Fruit fly (Drosophila melanogaster): ENCODE data around the gene fd3F.
A peak's percentile ranks its signal among the peaks of the same experiment; 100 is the strongest.

The fd3F gene

DNA sequence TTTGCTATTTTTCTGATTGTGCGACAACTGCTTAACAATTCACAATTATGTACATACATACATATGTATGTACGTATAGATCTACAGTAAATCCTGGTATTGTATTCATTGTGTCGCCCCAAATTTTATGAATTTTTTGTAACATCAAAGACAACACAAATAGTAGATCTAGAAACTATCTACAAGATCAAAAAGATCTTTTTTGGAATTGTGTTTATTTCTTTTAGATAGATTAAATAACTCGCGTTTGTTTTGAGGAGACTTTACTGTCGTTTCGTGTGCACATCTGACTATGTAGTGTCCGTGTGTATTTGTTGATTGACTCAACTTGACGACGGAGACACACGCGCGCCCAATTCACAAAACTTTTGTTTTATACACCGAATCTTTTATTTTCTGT is 27.8 kb upstream of the fd3F start (continued):
- peak; percentile 0 to 49 for TF ChIP-seq salr (GFP tag; optimal IDR thresholded peaks at IDR 0.05)
- TF ChIP-seq CG34406 (GFP tag; optimal IDR thresholded peaks at IDR 0.05) = peak; percentile 76
- peak; percentile 25 for TF ChIP-seq Blimp-1 (GFP tag; optimal IDR thresholded peaks at IDR 0.05)
- TF ChIP-seq OdsH (GFP tag; optimal IDR thresholded peaks at IDR 0.05) = peak; percentile 86
- TF ChIP-seq ss (GFP tag; optimal IDR thresholded peaks at IDR 0.05) = peak; percentile 27 to 29
- TF ChIP-seq svp (GFP tag) = peak; percentile 87
- TF ChIP-seq dac (GFP tag; optimal IDR thresholded peaks at IDR 0.05) = peak; percentile 49
- TF ChIP-seq achi (GFP tag; optimal IDR thresholded peaks at IDR 0.05) = peak; percentile 80
- no peak for TF ChIP-seq CG6854 (GFP tag; optimal IDR thresholded peaks at IDR 0.05)
- TF ChIP-seq eg (GFP tag; IDR thresholded peaks at IDR 0.05) = peak; percentile 96
- peak; percentile 74 for TF ChIP-seq CG8632 (GFP tag; optimal IDR thresholded peaks at IDR 0.05)
- TF ChIP-seq CG31627 (GFP tag; optimal IDR thresholded peaks at IDR 0.05) = peak; percentile 80
- peak; percentile 90 for TF ChIP-seq CG11294 (GFP tag; IDR thresholded peaks at IDR 0.05)
- peak; percentile 66 for TF ChIP-seq CG11762 (GFP tag; optimal IDR thresholded peaks at IDR 0.05; ENCODE audit: insufficient read depth)
- peak; percentile 83 for TF ChIP-seq net (GFP tag; optimal IDR thresholded peaks at IDR 0.05)
- peak; percentile 82 for TF ChIP-seq Hr39 (GFP tag; optimal IDR thresholded peaks at IDR 0.05)
- TF ChIP-seq spab (GFP tag; optimal IDR thresholded peaks at IDR 0.05) = peak; percentile 11
- TF ChIP-seq Gug (GFP tag; IDR thresholded peaks at IDR 0.05) = peak; percentile 89
- peak; percentile 65 for TF ChIP-seq Ets96B (tag; optimal IDR thresholded peaks at IDR 0.05)
- TF ChIP-seq pdm3 (GFP tag; optimal IDR thresholded peaks at IDR 0.05) = peak; percentile 83
- TF ChIP-seq CG6792 (GFP tag; optimal IDR thresholded peaks at IDR 0.05) = peak; percentile 70
- TF ChIP-seq CG9139 (GFP tag; optimal IDR thresholded peaks at IDR 0.05) = no peak
- peak; percentile 75 for TF ChIP-seq vri (GFP tag; optimal IDR thresholded peaks at IDR 0.05)
- TF ChIP-seq Ets21C (GFP tag; optimal IDR thresholded peaks at IDR 0.05) = peak; percentile 69

DNA sequence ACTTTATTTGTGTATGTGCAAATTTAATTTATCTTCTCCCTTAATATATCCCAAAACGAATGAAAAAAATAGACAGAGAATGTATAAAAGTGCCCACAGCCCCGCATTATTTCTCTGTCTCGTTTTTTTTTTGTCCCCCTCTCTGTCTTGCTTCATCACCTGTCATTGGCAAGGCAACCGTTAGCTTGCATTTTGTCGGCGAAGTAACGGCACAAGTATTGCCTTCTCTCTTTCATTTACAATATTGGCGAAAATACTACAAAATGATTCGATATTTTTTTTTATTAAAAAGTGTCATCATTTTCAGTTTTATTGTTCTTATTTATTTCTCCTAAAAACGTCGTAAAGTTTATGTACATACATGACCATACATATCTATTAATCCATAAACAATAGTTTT is 27.0 kb upstream of the fd3F start:
- TF ChIP-seq Eip78C (GFP tag) (peak; percentile 25), fd59A (GFP tag; optimal IDR thresholded peaks at IDR 0.05) (no peak)

DNA sequence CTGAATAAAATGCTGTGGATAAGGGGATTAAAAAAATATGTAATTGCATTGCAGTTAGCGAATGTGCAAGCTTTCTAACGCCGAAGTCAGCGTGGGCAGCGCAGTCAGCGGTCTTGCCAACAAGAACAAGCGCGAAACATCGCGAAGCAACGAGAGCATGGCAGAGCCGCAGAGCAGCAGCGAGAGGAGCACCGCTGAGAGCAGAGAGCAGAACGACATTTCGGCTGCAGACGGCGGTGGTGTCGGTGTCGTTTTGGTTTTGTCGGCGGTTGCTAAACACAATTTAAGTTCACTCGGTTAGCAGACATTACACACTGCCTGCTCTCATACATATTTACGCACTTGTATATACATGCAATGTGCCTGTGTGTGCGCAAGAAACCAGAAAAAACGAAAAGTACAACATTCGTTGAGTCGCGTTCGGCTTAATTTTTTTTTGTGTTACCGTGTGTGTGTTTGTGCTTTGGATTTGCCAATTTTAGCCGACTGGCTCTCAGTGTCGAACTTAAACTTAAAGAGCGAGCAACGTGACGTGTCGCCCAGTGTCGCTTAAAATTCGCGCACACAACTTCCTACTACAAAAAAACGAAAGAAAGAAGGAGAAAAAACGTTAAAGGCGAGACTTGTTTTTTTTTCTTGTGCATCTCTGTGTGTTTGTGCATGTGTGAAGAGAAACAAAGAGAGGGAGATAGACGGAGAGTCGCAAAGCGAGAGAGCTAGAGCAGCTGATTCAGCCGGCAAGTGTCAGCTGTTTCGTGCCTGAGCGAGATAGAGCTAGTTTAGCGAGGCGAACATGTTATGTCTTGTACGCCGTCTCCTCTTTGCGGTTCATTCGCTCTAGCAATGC is 26.1 kb upstream of the fd3F start:
- TF ChIP-seq Ets96B (tag; optimal IDR thresholded peaks at IDR 0.05) (peak; percentile 70), CG34406 (GFP tag; optimal IDR thresholded peaks at IDR 0.05) (peak; percentile 62), ss (GFP tag; optimal IDR thresholded peaks at IDR 0.05) (peak; percentile 96 to 97), Blimp-1 (GFP tag; optimal IDR thresholded peaks at IDR 0.05) (peak; percentile 48), net (GFP tag; optimal IDR thresholded peaks at IDR 0.05) (peak; percentile 87), Eip78C (GFP tag) (peak; percentile 90), Eip75B (GFP tag; optimal IDR thresholded peaks at IDR 0.05) (peak; percentile 66), Gug (GFP tag; IDR thresholded peaks at IDR 0.05) (peak; percentile 60), CG6276 (GFP tag; optimal IDR thresholded peaks at IDR 0.05) (peak; percentile 95), CG11294 (GFP tag; IDR thresholded peaks at IDR 0.05) (no peak), OdsH (GFP tag; optimal IDR thresholded peaks at IDR 0.05) (peak; percentile 43), CG3919 (GFP tag; optimal IDR thresholded peaks at IDR 0.05) (peak; percentile 47), acj6 (GFP tag; optimal IDR thresholded peaks at IDR 0.05) (peak; percentile 47), cyc (GFP tag; optimal IDR thresholded peaks at IDR 0.05) (no peak), CG3032 (tag; optimal IDR thresholded peaks at IDR 0.05) (peak; percentile 60), pdm3 (GFP tag; optimal IDR thresholded peaks at IDR 0.05) (peak; percentile 61), CG8632 (GFP tag; optimal IDR thresholded peaks at IDR 0.05) (peak; percentile 79), CG32006 (GFP tag; optimal IDR thresholded peaks at IDR 0.05) (peak; percentile 74), Hr39 (GFP tag; optimal IDR thresholded peaks at IDR 0.05) (no peak), CG8319 (GFP tag; optimal IDR thresholded peaks at IDR 0.05) (peak; percentile 23), CG11762 (GFP tag; optimal IDR thresholded peaks at IDR 0.05; ENCODE audit: insufficient read depth) (peak; percentile 49), esn (GFP tag; optimal IDR thresholded peaks at IDR 0.05) (peak; percentile 56), CG6163 (GFP tag; IDR thresholded peaks at IDR 0.05) (peak; percentile 93), CG8119 (GFP tag; IDR thresholded peaks at IDR 0.05) (peak; percentile 86), CG7368 (GFP tag; optimal IDR thresholded peaks at IDR 0.05) (peak; percentile 72), dsx (GFP tag; optimal IDR thresholded peaks at IDR 0.05; ENCODE audit: poor library complexity, severe bottlenecking) (peak; percentile 62), CG6808 (GFP tag; optimal IDR thresholded peaks at IDR 0.05) (peak; percentile 93), Smox (GFP tag; optimal IDR thresholded peaks at IDR 0.05) (peak; percentile 33), fd59A (GFP tag; optimal IDR thresholded peaks at IDR 0.05) (peak; percentile 36), Met (GFP tag; optimal IDR thresholded peaks at IDR 0.05) (peak; percentile 52), Lpt (GFP tag; optimal IDR thresholded peaks at IDR 0.05) (peak; percentile 85), CG6792 (GFP tag; optimal IDR thresholded peaks at IDR 0.05) (peak; percentile 59), spab (GFP tag; optimal IDR thresholded peaks at IDR 0.05) (peak; percentile 82), CG9139 (GFP tag; optimal IDR thresholded peaks at IDR 0.05) (peak; percentile 94), dac (GFP tag; optimal IDR thresholded peaks at IDR 0.05) (peak; percentile 67)

Data from whole organism, prepupa.